Worm (Caenorhabditis elegans): ENCODE results near the gene srpa-68.

Gene srpa-68

ce11 chrV:12294091-12294490 lies 2.6 kb upstream of the srpa-68 start:
- TF ChIP-seq dpl-1 (GFP tag; optimal IDR thresholded peaks at IDR 0.05) = no peak

- no peak for TF ChIP-seq Y53G8AR.9 (GFP tag; conservative IDR thresholded peaks at IDR 0.05)
- TF ChIP-seq hrde-1 (tag; optimal IDR thresholded peaks at IDR 0.05; ENCODE audit: borderline replicate concordance) = no peak
- TF ChIP-seq cebp-1 (GFP tag; IDR thresholded peaks at IDR 0.05) = peak; percentile 67; the same call in 1 of the 2 replicates
- peak; percentile 74 for TF ChIP-seq cebp-1 (tag; optimal IDR thresholded peaks at IDR 0.05)
- TF ChIP-seq hmg-1.2 (GFP tag; IDR thresholded peaks at IDR 0.05) = peak; percentile 41; the same call in 1 of the 2 replicates
- TF ChIP-seq ztf-18 (tag; optimal IDR thresholded peaks at IDR 0.05) = peak; percentile 4
- no peak for TF ChIP-seq ekl-4 (GFP tag; IDR thresholded peaks at IDR 0.05)
- TF ChIP-seq snpc-3.4 (tag; optimal IDR thresholded peaks at IDR 0.05) = peak; percentile 35
These were observed 2.9 kb downstream of the srpa-68 start, which contains the start of gene rskd-1 for ce11 chrV:12288577-12288976. TSS of gene rskd-1 (minus strand) at chrV:12288615.

- no peak for TF ChIP-seq C17E4.6 (GFP tag; IDR thresholded peaks at IDR 0.05)
- TF ChIP-seq ztf-18 (tag; optimal IDR thresholded peaks at IDR 0.05) = no peak
- no peak for TF ChIP-seq atf-7 (tag; optimal IDR thresholded peaks at IDR 0.05)
- no peak for TF ChIP-seq tlf-1 (GFP tag; optimal IDR thresholded peaks at IDR 0.05)
- no peak for TF ChIP-seq B0035.1 (tag; optimal IDR thresholded peaks at IDR 0.05)
- no peak for TF ChIP-seq aptf-3 (GFP tag; IDR thresholded peaks at IDR 0.05)
- TF ChIP-seq akir-1 (GFP tag; optimal IDR thresholded peaks at IDR 0.05) = no peak
- TF ChIP-seq dpff-1 (tag; optimal IDR thresholded peaks at IDR 0.05) = no peak
- no peak for TF ChIP-seq athp-1 (tag; optimal IDR thresholded peaks at IDR 0.05)
- no peak for TF ChIP-seq attf-6 (GFP tag; IDR thresholded peaks at IDR 0.05)
- no peak for TF ChIP-seq T07F8.4 (tag; optimal IDR thresholded peaks at IDR 0.05)
- TF ChIP-seq somi-1 (GFP tag; optimal IDR thresholded peaks at IDR 0.05) = no peak
- no peak for TF ChIP-seq let-526 (GFP tag; IDR thresholded peaks at IDR 0.05)
- TF ChIP-seq lsy-27 (tag; optimal IDR thresholded peaks at IDR 0.05; ENCODE audit: borderline replicate concordance, insufficient read depth) = no peak
- TF ChIP-seq gei-17 (GFP tag; optimal IDR thresholded peaks at IDR 0.05) = no peak
- no peak for TF ChIP-seq F57A8.1 (GFP tag; optimal IDR thresholded peaks at IDR 0.05)
- TF ChIP-seq Y67H2A.10 (GFP tag; conservative IDR thresholded peaks at IDR 0.05) = no peak
These were observed 3.8 kb downstream of the srpa-68 start for ce11 chrV:12287667-12288066.

- TF ChIP-seq hmg-1.2 (GFP tag; IDR thresholded peaks at IDR 0.05) (no peak), F49E8.2 (tag; optimal IDR thresholded peaks at IDR 0.05; ENCODE audit: insufficient read depth) (no peak), let-607 (tag; optimal IDR thresholded peaks at IDR 0.05) (no peak), lin-35 (GFP tag; optimal IDR thresholded peaks at IDR 0.05) (no peak), ztf-28 (GFP tag; IDR thresholded peaks at IDR 0.05) (no peak), B0336.3 (GFP tag; IDR thresholded peaks at IDR 0.05) (no peak), nhr-90 (tag; optimal IDR thresholded peaks at IDR 0.05) (no peak)
These were observed 8.3 kb downstream of the srpa-68 start, which contains the start of gene F55C5.10 for ce11 chrV:12283187-12283586. TSS of gene F55C5.10 (plus strand) at chrV:12283487.

- TF ChIP-seq pbrm-1 (GFP tag; IDR thresholded peaks at IDR 0.05) (no peak), nhr-90 (tag; optimal IDR thresholded peaks at IDR 0.05) (no peak), ZK185.1 (tag; optimal IDR thresholded peaks at IDR 0.05; ENCODE audit: poor library complexity, severe bottlenecking) (no peak), ztf-6 (GFP tag; IDR thresholded peaks at IDR 0.05) (no peak), C17E4.6 (GFP tag; IDR thresholded peaks at IDR 0.05) (no peak), T26A5.8 (tag; optimal IDR thresholded peaks at IDR 0.05) (no peak), tbp1 (GFP tag; optimal IDR thresholded peaks at IDR 0.05) (no peak), nfya-1 (tag; optimal IDR thresholded peaks at IDR 0.05; ENCODE audit: borderline replicate concordance, insufficient read depth) (no peak), ets-4 (GFP tag; optimal IDR thresholded peaks at IDR 0.05) (no peak), D2030.7 (GFP tag; IDR thresholded peaks at IDR 0.05) (no peak)
These were observed 9.9 kb downstream of the srpa-68 start for ce11 chrV:12281508-12281907.

Measured in whole organism, young adult.